Fruit fly (Drosophila melanogaster) whole organism, embryonic: Measurements from ENCODE around the gene Usf.
A peak's percentile ranks its signal among the peaks of the same experiment; 100 is the strongest.

Source experiments
- Aef1 ChIP-seq: fragments of 200-800 bp; sonication (Bioruptor generic); IDR thresholded peaks from 3 replicates; pipeline ENCODE4 v1.3.6; 2022; ENCODE audit warnings: missing biosample characterization, missing genetic modification characterization
- B-H2 ChIP-seq: fragments of 200-800 bp; sonication (Bioruptor generic); optimal IDR thresholded peaks from 2 replicates; lab custom pipeline; 2018; ENCODE audit warnings: missing biosample characterization, mild to moderate bottlenecking, missing genetic modification characterization
- CG10431 ChIP-seq: fragments of 200-800 bp; sonication (Bioruptor generic); optimal IDR thresholded peaks from 3 replicates; lab custom pipeline; 2018; ENCODE audit warnings: missing biosample characterization, mild to moderate bottlenecking, missing genetic modification characterization
- CG12744 ChIP-seq: fragments of 200-800 bp; sonication (Bioruptor generic); optimal IDR thresholded peaks from 2 replicates; lab custom pipeline; 2016; ENCODE audit warnings: missing biosample characterization, missing genetic modification characterization
- CG13424 ChIP-seq: fragments of 200-800 bp; sonication (Bioruptor generic); optimal IDR thresholded peaks from 2 replicates; lab custom pipeline; 2019; ENCODE audit warnings: missing biosample characterization, mild to moderate bottlenecking, missing genetic modification characterization, moderate library complexity
- CG15011 ChIP-seq: fragments of 200-800 bp; sonication (Bioruptor generic); optimal IDR thresholded peaks from 3 replicates; lab custom pipeline; 2018; ENCODE audit warnings: missing biosample characterization, mild to moderate bottlenecking, missing genetic modification characterization
- CG17568 ChIP-seq: fragments of 200-800 bp; sonication (Bioruptor generic); optimal IDR thresholded peaks from 2 replicates; lab custom pipeline; 2018; ENCODE audit warnings: missing biosample characterization, mild to moderate bottlenecking, missing genetic modification characterization, moderate library complexity
- CG18476 ChIP-seq: fragments of 200-800 bp; sonication (Bioruptor generic); optimal IDR thresholded peaks from 2 replicates; lab custom pipeline; 2016; ENCODE audit warnings: missing biosample characterization, mild to moderate bottlenecking, missing genetic modification characterization
- CG18599 ChIP-seq: fragments of 200-800 bp; sonication (Bioruptor generic); optimal IDR thresholded peaks from 3 replicates; lab custom pipeline; 2017; ENCODE audit warnings: missing biosample characterization, missing genetic modification characterization, mild to moderate bottlenecking, moderate library complexity, missing genetic modification reagents
- CG2678 ChIP-seq: fragments of 200-800 bp; sonication (Bioruptor generic); optimal IDR thresholded peaks from 3 replicates; lab custom pipeline; 2019; ENCODE audit warnings: missing biosample characterization, mild to moderate bottlenecking, missing genetic modification characterization, moderate library complexity
- CG2875 ChIP-seq: fragments of 200-800 bp; sonication (Bioruptor generic); optimal IDR thresholded peaks from 2 replicates; lab custom pipeline; 2017; ENCODE audit warnings: missing biosample characterization, mild to moderate bottlenecking, missing genetic modification characterization, missing genetic modification reagents
- CG3065 ChIP-seq: fragments of 200-800 bp; sonication (Bioruptor generic); optimal IDR thresholded peaks from 2 replicates; lab custom pipeline; 2016; ENCODE audit warnings: missing biosample characterization, missing genetic modification characterization
- CG34422 ChIP-seq: fragments of 200-800 bp; sonication (Bioruptor generic); IDR thresholded peaks from 3 replicates; pipeline ENCODE4 v1.3.6; 2022; ENCODE audit warnings: missing biosample characterization, missing genetic modification characterization
- CG4328 ChIP-seq: fragments of 200-800 bp; sonication (Bioruptor generic); optimal IDR thresholded peaks from 3 replicates; lab custom pipeline; 2017; ENCODE audit warnings: missing biosample characterization, missing genetic modification reagents, missing genetic modification characterization
- CG4404 ChIP-seq: fragments of 200-800 bp; sonication (Bioruptor generic); IDR thresholded peaks from 2 replicates; pipeline ENCODE4 v1.3.6; 2022; ENCODE audit warnings: missing biosample characterization, missing genetic modification characterization
- CG4707 ChIP-seq: fragments of 200-800 bp; sonication (Bioruptor generic); optimal IDR thresholded peaks from 2 replicates; lab custom pipeline; 2018; ENCODE audit warnings: missing biosample characterization, mild to moderate bottlenecking, missing genetic modification characterization, moderate library complexity
- CG4820 ChIP-seq: fragments of 200-800 bp; sonication (Bioruptor generic); optimal IDR thresholded peaks from 3 replicates; lab custom pipeline; 2016; ENCODE audit warnings: missing biosample characterization, missing genetic modification characterization
- CG4854 ChIP-seq: fragments of 200-800 bp; sonication (Bioruptor generic); optimal IDR thresholded peaks from 2 replicates; lab custom pipeline; 2016; ENCODE audit warnings: missing biosample characterization, missing genetic modification characterization, inconsistent platforms
- CG8290 ChIP-seq, 3 experiments: fragments of 200-800 bp; sonication (Bioruptor generic); optimal IDR thresholded peaks; 2 replicates each; lab custom pipeline; 2016 to 2019; ENCODE audit warnings: missing biosample characterization in 3 of 3, missing genetic modification characterization in 3 of 3, mild to moderate bottlenecking in 2 of 3, moderate library complexity in 1 of 3
- Chrac-16 ChIP-seq: fragments of 200-800 bp; sonication (Bioruptor generic); optimal IDR thresholded peaks from 3 replicates; lab custom pipeline; 2016; ENCODE audit warnings: missing biosample characterization, missing genetic modification characterization
- D ChIP-seq, 2 experiments: fragments of 200-800 bp in 1 of 2; fragments of >200 bp in 1 of 2; sonication (Bioruptor generic) in 1 of 2; optimal IDR thresholded peaks; 2 replicates in 1 of 2; 3 replicates in 1 of 2; lab custom pipeline; 2017; ENCODE audit warnings: mild to moderate bottlenecking in 1 of 2, missing biosample characterization in 1 of 2, missing genetic modification characterization in 1 of 2, missing genetic modification reagents in 1 of 2
- Dp ChIP-seq: fragments of 200-800 bp; sonication (Bioruptor generic); optimal IDR thresholded peaks from 2 replicates; lab custom pipeline; 2018; ENCODE audit warnings: missing biosample characterization, mild to moderate bottlenecking, missing genetic modification characterization, moderate library complexity
- Hsf ChIP-seq: fragments of 200-800 bp; sonication (Bioruptor generic); optimal IDR thresholded peaks from 3 replicates; lab custom pipeline; 2016; ENCODE audit warnings: missing biosample characterization, missing genetic modification characterization
- Mrtf ChIP-seq: fragments of 200-800 bp; sonication (Bioruptor generic); IDR thresholded peaks from 3 replicates; pipeline ENCODE4 v1.3.6; 2022; ENCODE audit warnings: missing biosample characterization, missing genetic modification characterization
- NC2β ChIP-seq: fragments of 200-800 bp; sonication (Bioruptor generic); optimal IDR thresholded peaks from 2 replicates; lab custom pipeline; 2016; ENCODE audit warnings: missing biosample characterization, missing genetic modification characterization
- Oli ChIP-seq: fragments of 200-800 bp; sonication (Bioruptor generic); optimal IDR thresholded peaks from 2 replicates; lab custom pipeline; 2018; ENCODE audit warnings: missing biosample characterization, mild to moderate bottlenecking, missing genetic modification characterization, moderate library complexity
- Sox102F ChIP-seq: fragments of 200-800 bp; sonication (Bioruptor generic); optimal IDR thresholded peaks from 2 replicates; lab custom pipeline; 2018; ENCODE audit warnings: missing biosample characterization, mild to moderate bottlenecking, missing genetic modification characterization, moderate library complexity
- TFAM ChIP-seq: fragments of 200-800 bp; sonication (Bioruptor generic); optimal IDR thresholded peaks from 2 replicates; lab custom pipeline; 2017; ENCODE audit warnings: missing biosample characterization, missing genetic modification characterization, inconsistent platforms
- Tbp ChIP-seq: fragments of >200 bp; optimal IDR thresholded peaks from 2 replicates; lab custom pipeline; 2018; ENCODE audit warnings: missing biosample characterization, missing genetic modification characterization
- ara ChIP-seq: fragments of 200-800 bp; sonication (Bioruptor generic); IDR thresholded peaks from 2 replicates; pipeline ENCODE4 v1.3.6; 2022; ENCODE audit warnings: missing biosample characterization, missing genetic modification characterization
- ato ChIP-seq: fragments of 200-800 bp; sonication (Bioruptor generic); IDR thresholded peaks from 2 replicates; pipeline ENCODE4 v1.3.6; 2022; ENCODE audit warnings: missing biosample characterization, missing genetic modification characterization; ENCODE audit not compliant: partially characterized antibody
- bsh ChIP-seq, 2 experiments: fragments of 200-800 bp; sonication (Bioruptor generic); optimal IDR thresholded peaks; 2 replicates each; lab custom pipeline; 2017 to 2018; ENCODE audit warnings: mild to moderate bottlenecking in 2 of 2, missing biosample characterization in 2 of 2, missing genetic modification characterization in 2 of 2, moderate library complexity in 1 of 2
- emc ChIP-seq: fragments of 200-800 bp; sonication (Bioruptor generic); optimal IDR thresholded peaks from 2 replicates; lab custom pipeline; 2016; ENCODE audit warnings: missing biosample characterization, missing genetic modification characterization
- inv ChIP-seq: fragments of 200-800 bp; sonication (Bioruptor generic); IDR thresholded peaks from 2 replicates; pipeline ENCODE4 v1.3.6; 2022; ENCODE audit warnings: missing biosample characterization, missing genetic modification characterization; ENCODE audit not compliant: partially characterized antibody
- klu ChIP-seq: fragments of 200-800 bp; sonication (Bioruptor generic); IDR thresholded peaks from 2 replicates; pipeline ENCODE4 v1.3.6; 2022; ENCODE audit warnings: missing biosample characterization, missing genetic modification characterization
- lbe ChIP-seq: fragments of 200-800 bp; sonication (Bioruptor generic); optimal IDR thresholded peaks from 2 replicates; lab custom pipeline; 2016; ENCODE audit warnings: missing biosample characterization, mild to moderate bottlenecking, missing genetic modification characterization
- org-1 ChIP-seq: fragments of 200-800 bp; sonication (Bioruptor generic); optimal IDR thresholded peaks from 2 replicates; lab custom pipeline; 2017; ENCODE audit warnings: missing biosample characterization, missing genetic modification characterization
- pan ChIP-seq, 4 experiments: fragments of >200 bp in 3 of 4; fragments of 200-800 bp in 1 of 4; sonication (Bioruptor generic) in 1 of 4; optimal IDR thresholded peaks in 3 of 4; IDR thresholded peaks in 1 of 4; 2 replicates each; pipeline versions ENCODE4 v1.3.6 to Lab custom; 2017 to 2022; ENCODE audit warnings: missing biosample characterization in 2 of 4, missing genetic modification characterization in 2 of 4, mixed read lengths in 1 of 4
- rib ChIP-seq: fragments of 200-800 bp; sonication (Bioruptor generic); IDR thresholded peaks from 2 replicates; pipeline ENCODE4 v1.3.6; 2022; ENCODE audit warnings: missing biosample characterization, missing genetic modification characterization
- schlank ChIP-seq: fragments of 200-800 bp; sonication (Bioruptor generic); optimal IDR thresholded peaks from 2 replicates; lab custom pipeline; 2018; ENCODE audit warnings: missing biosample characterization, mild to moderate bottlenecking, missing genetic modification characterization
- sens-2 ChIP-seq: fragments of 200-800 bp; sonication (Bioruptor generic); IDR thresholded peaks from 2 replicates; pipeline ENCODE4 v1.3.6; 2022; ENCODE audit warnings: missing biosample characterization, missing genetic modification characterization
- sna ChIP-seq: fragments of 200-800 bp; sonication (Bioruptor generic); IDR thresholded peaks from 2 replicates; pipeline ENCODE4 v1.3.6; 2022; ENCODE audit warnings: missing biosample characterization, missing genetic modification characterization; ENCODE audit not compliant: partially characterized antibody
- sqz ChIP-seq: fragments of 200-800 bp; sonication (Bioruptor generic); optimal IDR thresholded peaks from 3 replicates; lab custom pipeline; 2018; ENCODE audit warnings: missing biosample characterization, mild to moderate bottlenecking, missing genetic modification characterization
- trem ChIP-seq: fragments of 200-800 bp; optimal IDR thresholded peaks from 3 replicates; lab custom pipeline; 2019; ENCODE audit warnings: missing biosample characterization, mild to moderate bottlenecking, missing genetic modification characterization, moderate library complexity
- trh ChIP-seq: fragments of 200-800 bp; sonication (Bioruptor generic); optimal IDR thresholded peaks from 2 replicates; lab custom pipeline; 2016; ENCODE audit warnings: missing biosample characterization, missing genetic modification characterization
- unc-4 ChIP-seq: fragments of 200-800 bp; sonication (Bioruptor generic); IDR thresholded peaks from 2 replicates; pipeline ENCODE4 v1.3.6; 2022; ENCODE audit warnings: missing biosample characterization, missing genetic modification characterization; ENCODE audit not compliant: partially characterized antibody
- yki ChIP-seq: fragments of >200 bp; optimal IDR thresholded peaks from 3 replicates; lab custom pipeline; 2018

Gene Usf

dm6 chrX:4589951-4590771 lies 41.6 kb upstream of the Usf start (continued):
- TF ChIP-seq klu (GFP tag; lab: Robert Waterston, UW) (peak; percentile 78), yki (lab: Kevin White, UChicago) (no peak), TFAM (GFP tag; lab: Kevin White, UChicago) (no peak), rib (GFP tag; lab: Robert Waterston, UW) (peak; percentile 23; the same call in 1 of the 2 replicates), sqz (peak; percentile 28), CG8290 (GFP tag; optimal IDR thresholded peaks at IDR 0.05; lab: Kevin White, UChicago) (peak; percentile 14), CG8290 (tag; optimal IDR thresholded peaks at IDR 0.05; lab: Kevin White, UChicago) (peak in 1 of 2 experiments; percentile 96), CG13424 (tag; lab: Kevin White, UChicago) (peak; percentile 81), ato (GFP tag; lab: Robert Waterston, UW) (no peak), CG4707 (GFP tag; lab: Kevin White, UChicago) (peak; percentile 49), schlank (peak; percentile 56), CG4328 (GFP tag; lab: Kevin White, UChicago) (no peak), CG18599 (GFP tag; lab: Kevin White, UChicago) (peak; percentile 86), Dp (GFP tag; lab: Kevin White, UChicago) (no peak), lbe (GFP tag; lab: Kevin White, UChicago) (no peak), Hsf (GFP tag; lab: Kevin White, UChicago) (peak; percentile 50), pan (optimal IDR thresholded peaks at IDR 0.05; lab: Kevin White, UChicago) (no peak), pan (GFP tag; optimal IDR thresholded peaks at IDR 0.05 in 1 of 2, IDR thresholded peaks at IDR 0.05 in 1 of 2) (peak in 1 of 2 experiments; percentile 93), trh (peak; percentile 39), CG4404 (GFP tag; lab: Robert Waterston, UW) (peak; percentile 94), unc-4 (GFP tag; lab: Robert Waterston, UW) (no peak), CG18476 (GFP tag; lab: Kevin White, UChicago) (no peak), B-H2 (no peak), sna (GFP tag; lab: Robert Waterston, UW) (no peak), trem (tag; lab: Kevin White, UChicago) (peak; percentile 15), Aef1 (GFP tag; lab: Robert Waterston, UW) (peak; percentile 89), CG2875 (peak; percentile 75), CG4820 (GFP tag; lab: Kevin White, UChicago) (peak; percentile 87), CG3065 (peak; percentile 60), CG34422 (GFP tag; lab: Robert Waterston, UW) (peak; percentile 91), ara (GFP tag; lab: Robert Waterston, UW) (peak; percentile 95), sens-2 (GFP tag; lab: Robert Waterston, UW) (peak; percentile 87; the same call in 1 of the 2 replicates), CG17568 (GFP tag; lab: Kevin White, UChicago) (no peak), inv (GFP tag; lab: Robert Waterston, UW) (no peak), CG12744 (GFP tag; lab: Kevin White, UChicago) (no peak), Sox102F (GFP tag; lab: Kevin White, UChicago) (peak; percentile 77), org-1 (peak; percentile 89), emc (GFP tag; lab: Kevin White, UChicago) (no peak), Chrac-16 (GFP tag; lab: Kevin White, UChicago) (peak; percentile 89), Oli (peak; percentile 82), NC2β (peak; percentile 66), Mrtf (GFP tag; lab: Robert Waterston, UW) (peak; percentile 87), CG10431 (GFP tag; lab: Kevin White, UChicago) (no peak), Tbp (GFP tag; lab: Kevin White, UChicago) (no peak), bsh (GFP tag; optimal IDR thresholded peaks at IDR 0.05; lab: Kevin White, UChicago) (peak; percentile 77 to 88), CG2678 (peak; percentile 81), D (optimal IDR thresholded peaks at IDR 0.05; lab: Kevin White, UChicago) (no peak), D (GFP tag; optimal IDR thresholded peaks at IDR 0.05; lab: Kevin White, UChicago) (peak; percentile 73), CG4854 (GFP tag; lab: Kevin White, UChicago) (no peak), CG15011 (GFP tag; lab: Kevin White, UChicago) (peak; percentile 50)
